Worm (Caenorhabditis elegans) whole organism, L3 larva: ENCODE measurements around the gene kin-30.
"Not testable (repeated sequence)": the region's sequence is repeated elsewhere in the genome, so short reads cannot be mapped to it uniquely, and the experiment has no call there.

Source experiments
- R02D3.7 ChIP-seq: fragments of 150-350 bp; optimal IDR thresholded peaks from 2 replicates; lab custom pipeline; 2014; ENCODE audit warnings: missing biosample characterization, missing genetic modification characterization
- ZK546.5 ChIP-seq: sonication (generic microtip); optimal IDR thresholded peaks from 2 replicates; lab custom pipeline; 2017; ENCODE audit warnings: missing biosample characterization, missing genetic modification characterization
- aly-2 ChIP-seq: fragments of 150-350 bp; optimal IDR thresholded peaks from 2 replicates; lab custom pipeline; 2014; ENCODE audit warnings: missing biosample characterization, missing genetic modification characterization
- ama-1 ChIP-seq: fragments of 150-350 bp; optimal IDR thresholded peaks from 2 replicates; lab custom pipeline; 2018
- ceh-16 ChIP-seq: sonication (generic microtip); optimal IDR thresholded peaks from 2 replicates; lab custom pipeline; 2017; ENCODE audit warnings: missing biosample characterization, missing genetic modification characterization
- ceh-28 ChIP-seq: fragments of 150-350 bp; optimal IDR thresholded peaks from 2 replicates; lab custom pipeline; 2014; ENCODE audit warnings: missing biosample characterization, missing genetic modification reagents, missing genetic modification characterization
- ceh-82 ChIP-seq: fragments of 150-350 bp; optimal IDR thresholded peaks from 2 replicates; lab custom pipeline; 2014; ENCODE audit warnings: missing biosample characterization, missing genetic modification characterization
- ceh-9 ChIP-seq: sonication (generic microtip); optimal IDR thresholded peaks from 2 replicates; lab custom pipeline; 2018; ENCODE audit warnings: missing biosample characterization, missing genetic modification characterization
- elt-1 ChIP-seq: fragments of 150-350 bp; optimal IDR thresholded peaks from 2 replicates; lab custom pipeline; 2014; ENCODE audit warnings: missing biosample characterization, missing genetic modification characterization
- elt-2 ChIP-seq: sonication (generic microtip); optimal IDR thresholded peaks from 2 replicates; lab custom pipeline; 2016; ENCODE audit warnings: missing genetic modification reagents, mild to moderate bottlenecking, missing genetic modification characterization, missing compliant biosample characterization
- eor-1 ChIP-seq, 2 experiments: fragments of 150-350 bp; optimal IDR thresholded peaks; 2 replicates each; lab custom pipeline; 2014 to 2018; ENCODE audit warnings: missing biosample characterization in 2 of 2, missing genetic modification characterization in 2 of 2
- fkh-10 ChIP-seq: sonication (generic microtip); optimal IDR thresholded peaks from 2 replicates; lab custom pipeline; 2017; ENCODE audit warnings: missing biosample characterization, missing genetic modification reagents, missing genetic modification characterization
- fkh-2 ChIP-seq: fragments of 150-350 bp; optimal IDR thresholded peaks from 2 replicates; lab custom pipeline; 2014; ENCODE audit warnings: missing biosample characterization, missing genetic modification reagents, missing genetic modification characterization
- fos-1 ChIP-seq: fragments of 150-350 bp; optimal IDR thresholded peaks from 2 replicates; lab custom pipeline; 2014; ENCODE audit warnings: missing biosample characterization, missing genetic modification characterization
- hmg-11 ChIP-seq: sonication (generic microtip); optimal IDR thresholded peaks from 2 replicates; lab custom pipeline; 2016; ENCODE audit warnings: missing genetic modification characterization, missing compliant biosample characterization
- jun-1 ChIP-seq: fragments of 150-350 bp; optimal IDR thresholded peaks from 2 replicates; lab custom pipeline; 2014; ENCODE audit warnings: missing biosample characterization, missing genetic modification reagents, missing genetic modification characterization
- lin-15B ChIP-seq: fragments of 150-350 bp; optimal IDR thresholded peaks from 2 replicates; lab custom pipeline; 2014; ENCODE audit warnings: missing biosample characterization, missing genetic modification characterization
- lin-39 ChIP-seq: fragments of 150-350 bp; optimal IDR thresholded peaks from 2 replicates; lab custom pipeline; 2018; ENCODE audit warnings: missing biosample characterization, missing genetic modification reagents, missing genetic modification characterization
- lsy-12 ChIP-seq: sonication (generic microtip); optimal IDR thresholded peaks from 2 replicates; lab custom pipeline; 2016; ENCODE audit warnings: mild to moderate bottlenecking, missing genetic modification characterization, missing compliant biosample characterization
- mml-1 ChIP-seq: fragments of 150-350 bp; sonication (generic microtip); optimal IDR thresholded peaks from 3 replicates; lab custom pipeline; 2014; ENCODE audit warnings: missing biosample characterization, missing genetic modification characterization
- nfya-1 ChIP-seq: sonication (generic microtip); optimal IDR thresholded peaks from 2 replicates; lab custom pipeline; 2017; ENCODE audit warnings: missing genetic modification characterization, mild to moderate bottlenecking, missing compliant biosample characterization, antibody characterized with exemption, moderate library complexity; ENCODE audit not compliant: insufficient read depth
- nhr-12 ChIP-seq: fragments of 150-350 bp; optimal IDR thresholded peaks from 2 replicates; lab custom pipeline; 2014; ENCODE audit warnings: missing biosample characterization, missing genetic modification characterization
- nhr-237 ChIP-seq: fragments of 150-350 bp; optimal IDR thresholded peaks from 2 replicates; lab custom pipeline; 2014; ENCODE audit warnings: missing biosample characterization, missing genetic modification characterization
- nhr-43 ChIP-seq: sonication (generic microtip); optimal IDR thresholded peaks from 2 replicates; lab custom pipeline; 2016; ENCODE audit warnings: mild to moderate bottlenecking, missing genetic modification characterization, missing compliant biosample characterization; ENCODE audit not compliant: poor library complexity, severe bottlenecking
- nhr-67 ChIP-seq: fragments of 150-350 bp; optimal IDR thresholded peaks from 2 replicates; lab custom pipeline; 2014; ENCODE audit warnings: missing biosample characterization, missing genetic modification characterization
- nhr-76 ChIP-seq: fragments of 150-350 bp; sonication (generic microtip); optimal IDR thresholded peaks from 5 replicates; lab custom pipeline; 2014; ENCODE audit warnings: missing biosample characterization, missing genetic modification characterization
- pha-4 ChIP-seq: fragments of 150-350 bp; optimal IDR thresholded peaks from 2 replicates; lab custom pipeline; 2014; ENCODE audit warnings: missing biosample characterization, missing genetic modification reagents, missing genetic modification characterization
- pqm-1 ChIP-seq: fragments of 150-350 bp; optimal IDR thresholded peaks from 2 replicates; lab custom pipeline; 2017; ENCODE audit warnings: missing biosample characterization, missing genetic modification characterization, inconsistent platforms
- skn-1 ChIP-seq: fragments of 150-350 bp; optimal IDR thresholded peaks from 2 replicates; lab custom pipeline; 2014; ENCODE audit warnings: missing biosample characterization, missing genetic modification characterization
- snpc-4 ChIP-seq: fragments of 150-350 bp; optimal IDR thresholded peaks from 2 replicates; lab custom pipeline; 2014; ENCODE audit warnings: missing biosample characterization, missing genetic modification characterization
- tbx-2 ChIP-seq: sonication (generic microtip); optimal IDR thresholded peaks from 2 replicates; lab custom pipeline; 2016; ENCODE audit warnings: mild to moderate bottlenecking, missing genetic modification characterization, missing compliant biosample characterization
- unc-39 ChIP-seq: sonication (generic microtip); optimal IDR thresholded peaks from 4 replicates; lab custom pipeline; 2017; ENCODE audit warnings: missing biosample characterization, missing genetic modification characterization
- zag-1 ChIP-seq: fragments of 150-350 bp; optimal IDR thresholded peaks from 2 replicates; lab custom pipeline; 2014; ENCODE audit warnings: missing biosample characterization, missing genetic modification characterization

kin-30 gene

ce11 chrV:15256669-15257068 is 12.1 kb downstream of the kin-30 start, which contains the start of gene srsx-39:
Gene srsx-39, minus strand, starts transcription at chrV:15256769.
- TF ChIP-seq fkh-10 (GFP tag; lab: Kevin White, UChicago); mml-1 (tag; lab: Kevin White, UChicago); nhr-43 (tag; lab: Kevin White, UChicago): not testable (repeated sequence)

ce11 chrV:15259049-15259448 is 14.5 kb downstream of the kin-30 start, which contains the start of gene srsx-37:
Gene srsx-37, minus strand, starts transcription at chrV:15259149.
- TF ChIP-seq skn-1 (no peak), R02D3.7 (tag; lab: Kevin White, UChicago) (no peak), zag-1 (tag; lab: Kevin White, UChicago) (no peak), pha-4 (tag; lab: Kevin White, UChicago) (no peak), jun-1 (tag; lab: Kevin White, UChicago) (no peak), fos-1 (tag; lab: Kevin White, UChicago) (no peak), ceh-28 (tag; lab: Kevin White, UChicago) (no peak), nhr-237 (tag; lab: Kevin White, UChicago) (no peak), nhr-12 (tag; lab: Kevin White, UChicago) (no peak), tbx-2 (tag; lab: Kevin White, UChicago) (no peak), nhr-76 (tag; lab: Kevin White, UChicago) (no peak), ceh-9 (tag; lab: Kevin White, UChicago) (no peak), unc-39 (tag; lab: Kevin White, UChicago) (no peak), pqm-1 (tag; lab: Kevin White, UChicago) (no peak), elt-2 (tag; lab: Kevin White, UChicago) (no peak)
- TF ChIP-seq, all 47 proteins: peak for 0

- TF ChIP-seq elt-2 (tag; lab: Kevin White, UChicago) = no peak
- TF ChIP-seq fkh-2 (tag; lab: Kevin White, UChicago) = no peak
- no peak for TF ChIP-seq nfya-1 (tag; lab: Kevin White, UChicago)
- TF ChIP-seq pha-4 (tag; lab: Kevin White, UChicago) = no peak
- TF ChIP-seq elt-1 (tag; lab: Kevin White, UChicago) = no peak
- no peak for TF ChIP-seq ama-1 (lab: Kevin White, UChicago)
- no peak for TF ChIP-seq lin-39 (tag; lab: Kevin White, UChicago)
- no peak for TF ChIP-seq ceh-9 (tag; lab: Kevin White, UChicago)
- no peak for TF ChIP-seq ZK546.5 (tag; lab: Kevin White, UChicago)
- TF ChIP-seq pqm-1 (tag; lab: Kevin White, UChicago) = no peak
- no peak for TF ChIP-seq nhr-67 (tag; lab: Kevin White, UChicago)
- no peak for TF ChIP-seq snpc-4 (tag; lab: Kevin White, UChicago)
- TF ChIP-seq ceh-16 (tag; lab: Kevin White, UChicago) = no peak
- TF ChIP-seq nhr-76 (tag; lab: Kevin White, UChicago) = no peak
- no peak for TF ChIP-seq hmg-11 (tag; lab: Kevin White, UChicago)
Observed at ce11 chrV:15259904-15260303, 15.3 kb downstream of the kin-30 start, which contains the start of gene M01B2.8. Gene M01B2.8, plus strand, starts transcription at chrV:15260204.

- TF ChIP-seq nhr-76, lsy-12, ZK546.5 (tag; lab: Kevin White, UChicago): not testable (repeated sequence)
Observed at ce11 chrV:15262336-15262735, 17.8 kb downstream of the kin-30 start, which contains the start of gene M01B2.10. Gene M01B2.10, minus strand, starts transcription at chrV:15262436.

- no peak for TF ChIP-seq tbx-2 (tag; lab: Kevin White, UChicago)
- no peak for TF ChIP-seq unc-39 (tag; lab: Kevin White, UChicago)
- no peak for TF ChIP-seq fos-1 (tag; lab: Kevin White, UChicago)
- TF ChIP-seq elt-2 (tag; lab: Kevin White, UChicago) = no peak
- TF ChIP-seq ceh-82 (tag; lab: Kevin White, UChicago) = no peak
- TF ChIP-seq lin-15B (tag; lab: Kevin White, UChicago) = no peak
- TF ChIP-seq eor-1 (tag; optimal IDR thresholded peaks at IDR 0.05; lab: Kevin White, UChicago) = no peak
- no peak for TF ChIP-seq lsy-12 (tag; lab: Kevin White, UChicago)
- no peak for TF ChIP-seq aly-2 (tag; lab: Kevin White, UChicago)
Observed at ce11 chrV:15264131-15264530, 19.6 kb downstream of the kin-30 start, which contains the start of gene M01B2.12. Gene M01B2.12, minus strand, starts transcription at chrV:15264231.
